Fruit fly (Drosophila melanogaster) whole organism, embryonic: Measurements from ENCODE around the gene Iru.
A peak's percentile ranks its signal among the peaks of the same experiment; 100 is the strongest.

Source experiments
- Ada2b ChIP-seq: fragments of 200-800 bp; sonication (Bioruptor generic); IDR thresholded peaks from 2 replicates; pipeline ENCODE4 v1.3.6; 2022; ENCODE audit warnings: missing biosample characterization, missing genetic modification characterization
- Aef1 ChIP-seq: fragments of 200-800 bp; sonication (Bioruptor generic); IDR thresholded peaks from 3 replicates; pipeline ENCODE4 v1.3.6; 2022; ENCODE audit warnings: missing biosample characterization, missing genetic modification characterization
- Asciz ChIP-seq: fragments of 200-800 bp; sonication (Bioruptor generic); optimal IDR thresholded peaks from 2 replicates; lab custom pipeline; 2017; ENCODE audit warnings: missing biosample characterization, mild to moderate bottlenecking, missing genetic modification characterization, missing genetic modification reagents
- Atf6 ChIP-seq: fragments of 200-800 bp; sonication (Bioruptor generic); IDR thresholded peaks from 2 replicates; pipeline ENCODE4 v1.3.6; 2022; ENCODE audit warnings: missing biosample characterization, missing genetic modification characterization
- Bgb ChIP-seq: fragments of 200-800 bp; sonication (Bioruptor generic); IDR thresholded peaks from 2 replicates; pipeline ENCODE4 v1.3.6; 2022; ENCODE audit warnings: missing biosample characterization, missing genetic modification characterization; ENCODE audit not compliant: partially characterized antibody
- CG10147 ChIP-seq: fragments of 200-800 bp; sonication (Bioruptor generic); optimal IDR thresholded peaks from 2 replicates; lab custom pipeline; 2019; ENCODE audit warnings: missing biosample characterization, mild to moderate bottlenecking, missing genetic modification characterization, moderate library complexity
- CG10209 ChIP-seq: fragments of 200-800 bp; sonication (Bioruptor generic); optimal IDR thresholded peaks from 3 replicates; lab custom pipeline; 2017; ENCODE audit warnings: missing biosample characterization, mild to moderate bottlenecking, missing genetic modification characterization, missing genetic modification reagents
- CG10979 ChIP-seq: fragments of 200-800 bp; sonication (Bioruptor generic); optimal IDR thresholded peaks from 2 replicates; lab custom pipeline; 2018; ENCODE audit warnings: missing biosample characterization, mild to moderate bottlenecking, missing genetic modification characterization, moderate library complexity
- CG12391 ChIP-seq: fragments of 200-800 bp; sonication (Bioruptor generic); optimal IDR thresholded peaks from 3 replicates; lab custom pipeline; 2018; ENCODE audit warnings: missing biosample characterization, mild to moderate bottlenecking, missing genetic modification characterization, moderate library complexity
- CG12769 ChIP-seq: fragments of 200-800 bp; sonication (Bioruptor generic); optimal IDR thresholded peaks from 2 replicates; lab custom pipeline; 2019; ENCODE audit warnings: missing biosample characterization, mild to moderate bottlenecking, missing genetic modification characterization, moderate library complexity
- CG14710 ChIP-seq: fragments of 200-800 bp; sonication (Bioruptor generic); optimal IDR thresholded peaks from 3 replicates; lab custom pipeline; 2019; ENCODE audit warnings: missing biosample characterization, mild to moderate bottlenecking, missing genetic modification characterization, moderate library complexity
- CG15514 ChIP-seq: fragments of 200-800 bp; sonication (Bioruptor generic); optimal IDR thresholded peaks from 3 replicates; lab custom pipeline; 2017; ENCODE audit warnings: missing biosample characterization, missing genetic modification characterization, mild to moderate bottlenecking, moderate library complexity, missing genetic modification reagents
- CG1603 ChIP-seq: fragments of 200-800 bp; sonication (Bioruptor generic); optimal IDR thresholded peaks from 2 replicates; lab custom pipeline; 2019; ENCODE audit warnings: missing biosample characterization, mild to moderate bottlenecking, missing genetic modification characterization, moderate library complexity
- CG18764 ChIP-seq: fragments of 200-800 bp; sonication (Bioruptor generic); optimal IDR thresholded peaks from 3 replicates; lab custom pipeline; 2016; ENCODE audit warnings: missing biosample characterization, missing genetic modification characterization
- CG2116 ChIP-seq: fragments of 200-800 bp; sonication (Bioruptor generic); optimal IDR thresholded peaks from 3 replicates; lab custom pipeline; 2018; ENCODE audit warnings: missing biosample characterization, mild to moderate bottlenecking, missing genetic modification characterization
- CG7928 ChIP-seq: fragments of 200-800 bp; sonication (Bioruptor generic); optimal IDR thresholded peaks from 2 replicates; lab custom pipeline; 2017; ENCODE audit warnings: missing biosample characterization, mild to moderate bottlenecking, missing genetic modification characterization
- CG8281 ChIP-seq: fragments of 200-800 bp; sonication (Bioruptor generic); optimal IDR thresholded peaks from 2 replicates; lab custom pipeline; 2018; ENCODE audit warnings: missing biosample characterization, mild to moderate bottlenecking, missing genetic modification characterization, moderate library complexity
- CoRest ChIP-seq: fragments of 200-800 bp; sonication (Bioruptor generic); optimal IDR thresholded peaks from 3 replicates; lab custom pipeline; 2018; ENCODE audit warnings: missing biosample characterization, mild to moderate bottlenecking, missing genetic modification characterization, moderate library complexity
- D19A ChIP-seq: fragments of 200-800 bp; optimal IDR thresholded peaks from 3 replicates; lab custom pipeline; 2019; ENCODE audit warnings: missing biosample characterization, mild to moderate bottlenecking, missing genetic modification characterization, moderate library complexity
- Dip3 ChIP-seq: fragments of 200-800 bp; sonication (Bioruptor generic); optimal IDR thresholded peaks from 3 replicates; lab custom pipeline; 2016; ENCODE audit warnings: missing biosample characterization, missing genetic modification characterization
- Dref ChIP-seq: fragments of 200-800 bp; sonication (Bioruptor generic); IDR thresholded peaks from 2 replicates; pipeline ENCODE4 v1.3.6; 2022; ENCODE audit warnings: missing biosample characterization, missing genetic modification characterization
- Ets65A ChIP-seq: fragments of 200-800 bp; sonication (Bioruptor generic); peaks from one replicate; lab custom pipeline; 2016; ENCODE audit warnings: missing biosample characterization, missing genetic modification characterization
- Ets97D ChIP-seq: fragments of 200-800 bp; sonication (Bioruptor generic); optimal IDR thresholded peaks from 3 replicates; lab custom pipeline; 2016; ENCODE audit warnings: missing biosample characterization, missing genetic modification characterization
- H15 ChIP-seq: fragments of 200-800 bp; sonication (Bioruptor generic); IDR thresholded peaks from 3 replicates; pipeline ENCODE4 v1.3.6; 2022; ENCODE audit warnings: missing biosample characterization, missing genetic modification characterization
- HHEX ChIP-seq: fragments of 200-800 bp; sonication (Bioruptor generic); optimal IDR thresholded peaks from 3 replicates; lab custom pipeline; 2017; ENCODE audit warnings: missing biosample characterization, mild to moderate bottlenecking, missing genetic modification characterization, missing genetic modification reagents
- HLH54F ChIP-seq: fragments of 200-800 bp; sonication (Bioruptor generic); optimal IDR thresholded peaks from 3 replicates; lab custom pipeline; 2016; ENCODE audit warnings: missing biosample characterization, missing genetic modification characterization
- Hsf ChIP-seq: fragments of 200-800 bp; sonication (Bioruptor generic); optimal IDR thresholded peaks from 3 replicates; lab custom pipeline; 2016; ENCODE audit warnings: missing biosample characterization, missing genetic modification characterization
- Jarid2 ChIP-seq: fragments of 200-800 bp; sonication (Bioruptor generic); optimal IDR thresholded peaks from 3 replicates; lab custom pipeline; 2017; ENCODE audit warnings: mild to moderate bottlenecking, missing biosample characterization, missing genetic modification reagents, missing genetic modification characterization
- Mad ChIP-seq: fragments of 200-800 bp; sonication (Bioruptor generic); optimal IDR thresholded peaks from 2 replicates; lab custom pipeline; 2016; ENCODE audit warnings: missing biosample characterization, missing genetic modification characterization
- Meics ChIP-seq: fragments of 200-800 bp; sonication (Bioruptor generic); optimal IDR thresholded peaks from 2 replicates; lab custom pipeline; 2017; ENCODE audit warnings: missing biosample characterization, mild to moderate bottlenecking, missing genetic modification characterization
- Ptx1 ChIP-seq: fragments of 200-800 bp; sonication (Bioruptor generic); IDR thresholded peaks from 2 replicates; pipeline ENCODE4 v1.3.6; 2022; ENCODE audit warnings: missing biosample characterization, missing genetic modification characterization
- Sox100B ChIP-seq: fragments of 200-800 bp; sonication (Bioruptor generic); optimal IDR thresholded peaks from 3 replicates; lab custom pipeline; 2018; ENCODE audit warnings: missing biosample characterization, mild to moderate bottlenecking, missing genetic modification characterization
- abd-A ChIP-seq: fragments of 200-800 bp; sonication (Bioruptor generic); optimal IDR thresholded peaks from 3 replicates; lab custom pipeline; 2019; ENCODE audit warnings: missing biosample characterization, mild to moderate bottlenecking, missing genetic modification characterization, moderate library complexity
- ara ChIP-seq: fragments of 200-800 bp; sonication (Bioruptor generic); IDR thresholded peaks from 2 replicates; pipeline ENCODE4 v1.3.6; 2022; ENCODE audit warnings: missing biosample characterization, missing genetic modification characterization
- bcd ChIP-seq: fragments of 200-800 bp; sonication (Bioruptor generic); optimal IDR thresholded peaks from 2 replicates; lab custom pipeline; 2017; ENCODE audit warnings: missing biosample characterization, mild to moderate bottlenecking, missing genetic modification characterization
- bowl ChIP-seq: fragments of 200-800 bp; sonication (Bioruptor generic); IDR thresholded peaks from 2 replicates; pipeline ENCODE4 v1.3.6; 2022; ENCODE audit warnings: missing biosample characterization, missing genetic modification characterization
- cg ChIP-seq: fragments of 200-800 bp; sonication (Bioruptor generic); optimal IDR thresholded peaks from 3 replicates; lab custom pipeline; 2019; ENCODE audit warnings: missing biosample characterization, mild to moderate bottlenecking, missing genetic modification characterization, moderate library complexity
- chinmo ChIP-seq: fragments of 200-800 bp; sonication (Bioruptor generic); IDR thresholded peaks from 4 replicates; pipeline ENCODE4 v1.3.6; 2022; ENCODE audit warnings: missing biosample characterization, missing genetic modification characterization; ENCODE audit not compliant: partially characterized antibody
- ci ChIP-seq: fragments of 200-800 bp; sonication (Bioruptor generic); IDR thresholded peaks from 3 replicates; pipeline ENCODE4 v1.3.6; 2022; ENCODE audit warnings: missing biosample characterization, missing genetic modification characterization
- crc ChIP-seq: fragments of 200-800 bp; sonication (Bioruptor generic); optimal IDR thresholded peaks from 2 replicates; lab custom pipeline; 2016; ENCODE audit warnings: missing biosample characterization, missing genetic modification characterization
- danr ChIP-seq: fragments of 200-800 bp; sonication (Bioruptor generic); IDR thresholded peaks from 2 replicates; pipeline ENCODE4 v1.3.6; 2022; ENCODE audit warnings: missing biosample characterization, missing genetic modification characterization
- dmrt11E ChIP-seq: fragments of 200-800 bp; sonication (Bioruptor generic); optimal IDR thresholded peaks from 3 replicates; lab custom pipeline; 2018; ENCODE audit warnings: missing biosample characterization, mild to moderate bottlenecking, missing genetic modification characterization, moderate library complexity
- nau ChIP-seq: fragments of 200-800 bp; sonication (Bioruptor generic); optimal IDR thresholded peaks from 3 replicates; lab custom pipeline; 2017; ENCODE audit warnings: missing biosample characterization, mild to moderate bottlenecking, missing genetic modification characterization, missing genetic modification reagents
- ro ChIP-seq: fragments of 200-800 bp; sonication (Bioruptor generic); IDR thresholded peaks from 2 replicates; pipeline ENCODE4 v1.3.6; 2022; ENCODE audit warnings: missing biosample characterization, missing genetic modification characterization
- scrt ChIP-seq: fragments of 200-800 bp; sonication (Bioruptor generic); optimal IDR thresholded peaks from 2 replicates; lab custom pipeline; 2018; ENCODE audit warnings: missing biosample characterization, mild to moderate bottlenecking, missing genetic modification characterization, moderate library complexity
- sd ChIP-seq: fragments of 200-800 bp; sonication (Bioruptor generic); optimal IDR thresholded peaks from 3 replicates; lab custom pipeline; 2018; ENCODE audit warnings: missing biosample characterization, mild to moderate bottlenecking, missing genetic modification characterization, moderate library complexity
- vvl ChIP-seq: fragments of 200-800 bp; sonication (Bioruptor generic); IDR thresholded peaks from 2 replicates; pipeline ENCODE4 v1.3.6; 2022; ENCODE audit warnings: missing biosample characterization, missing genetic modification characterization
- wor ChIP-seq: fragments of 200-800 bp; sonication (Bioruptor generic); IDR thresholded peaks from 2 replicates; pipeline ENCODE4 v1.3.6; 2022; ENCODE audit warnings: missing biosample characterization, missing genetic modification characterization
- zen ChIP-seq: fragments of 200-800 bp; sonication (Bioruptor generic); optimal IDR thresholded peaks from 3 replicates; lab custom pipeline; 2018; ENCODE audit warnings: missing biosample characterization, mild to moderate bottlenecking, missing genetic modification characterization, moderate library complexity

The Iru gene

dm6 chr3R:8959153-8959552, 47.1 kb upstream of the Iru start:
- TF ChIP-seq crc (GFP tag; lab: Kevin White, UChicago), result no peak
- TF ChIP-seq cg (GFP tag; lab: Kevin White, UChicago), result peak; percentile 17
- 0 out of 4 replicates have a peak, but pooled peaks have one; percentile 14 for TF ChIP-seq chinmo
- TF ChIP-seq Ets65A, result peak; percentile 22
- TF ChIP-seq Hsf (GFP tag; lab: Kevin White, UChicago), result no peak
- no peak for TF ChIP-seq Ets97D (GFP tag; lab: Kevin White, UChicago)
- no peak for TF ChIP-seq sd (tag; lab: Kevin White, UChicago)
- peak; percentile 54; the same call in 1 of the 2 replicates for TF ChIP-seq vvl (GFP tag; lab: Robert Waterston, UW)
- TF ChIP-seq abd-A, result peak; percentile 4

DNA sequence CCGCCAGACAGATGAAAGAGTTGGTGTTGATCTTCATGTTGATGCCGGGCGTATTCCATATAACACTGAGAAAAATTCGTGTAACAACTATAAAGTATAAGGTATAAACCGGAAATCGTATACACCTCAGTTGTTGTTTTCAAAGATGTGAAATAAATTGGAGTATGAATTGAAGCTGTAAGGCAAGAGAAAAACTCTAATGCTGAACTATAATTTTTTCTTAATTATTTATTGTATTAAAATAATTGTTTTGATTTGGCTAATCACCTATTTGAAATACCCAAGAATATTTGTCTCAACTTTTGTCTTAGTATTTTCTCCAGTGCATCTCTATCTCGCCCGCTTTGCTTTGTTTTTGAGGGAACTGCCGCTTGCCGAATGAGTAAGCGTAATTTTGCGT, 45.9 kb upstream of the Iru start:
- TF ChIP-seq ci (0 out of 3 replicates have a peak, but pooled peaks have one; percentile 59), danr (no peak), CG10147 (GFP tag; lab: Kevin White, UChicago) (peak; percentile 12), CG14710 (peak; percentile 44), Asciz (peak; percentile 68), bcd (GFP tag; lab: Kevin White, UChicago) (peak; percentile 51), Dip3 (GFP tag; lab: Kevin White, UChicago) (no peak), CoRest (tag; lab: Kevin White, UChicago) (peak; percentile 69), HHEX (peak; percentile 46), wor (peak; percentile 39; the same call in 1 of the 2 replicates), CG12391 (tag; lab: Kevin White, UChicago) (peak; percentile 69), CG1603 (tag; lab: Kevin White, UChicago) (no peak), ara (GFP tag; lab: Robert Waterston, UW) (no peak), Ptx1 (GFP tag; lab: Robert Waterston, UW) (peak; percentile 56), CG10979 (tag; lab: Kevin White, UChicago) (peak; percentile 63), Dref (GFP tag; lab: Robert Waterston, UW) (no peak), Aef1 (peak; percentile 31; the same call in 1 of the 3 replicates), CG10209 (GFP tag; lab: Kevin White, UChicago) (peak; percentile 47), scrt (peak; percentile 5), CG18764 (GFP tag; lab: Kevin White, UChicago) (peak; percentile 11), Mad (GFP tag; lab: Kevin White, UChicago) (no peak), H15 (GFP tag; lab: Robert Waterston, UW) (no peak), CG2116 (GFP tag; lab: Kevin White, UChicago) (no peak), CG7928 (no peak), CG8281 (tag; lab: Kevin White, UChicago) (peak; percentile 28), Sox100B (GFP tag; lab: Kevin White, UChicago) (peak; percentile 74), zen (peak; percentile 55), Atf6 (no peak; the same call in 1 of the 2 replicates), HLH54F (GFP tag; lab: Kevin White, UChicago) (no peak), Bgb (no peak), D19A (peak; percentile 56), Meics (peak; percentile 41), Jarid2 (peak; percentile 7), CG15514 (GFP tag; lab: Kevin White, UChicago) (peak; percentile 0), dmrt11E (tag; lab: Kevin White, UChicago) (peak; percentile 57), Ada2b (GFP tag; lab: Robert Waterston, UW) (peak; percentile 40; the same call in 1 of the 2 replicates), nau (GFP tag; lab: Kevin White, UChicago) (peak; percentile 27), CG12769 (tag; lab: Kevin White, UChicago) (no peak), ro (0 out of 2 replicates have a peak, but pooled peaks have one; percentile 16), bowl (GFP tag; lab: Robert Waterston, UW) (no peak)
